Fruit fly (Drosophila melanogaster) whole organism, wandering third instar larva: Measurements from ENCODE around the gene Grip128.

Experiments used
- Abd-B ChIP-seq: fragments of >200 bp; optimal IDR thresholded peaks from 2 replicates; lab custom pipeline; 2017; ENCODE audit warnings: missing biosample characterization, missing genetic modification characterization
- CG32264 ChIP-seq: fragments of 200-800 bp; sonication (Bioruptor generic); optimal IDR thresholded peaks from 2 replicates; lab custom pipeline; 2016; ENCODE audit warnings: missing biosample characterization, missing genetic modification characterization
- CG9705 ChIP-seq: fragments of 200-800 bp; sonication (Bioruptor generic); optimal IDR thresholded peaks from 2 replicates; lab custom pipeline; 2018; ENCODE audit warnings: missing biosample characterization, mild to moderate bottlenecking, missing genetic modification characterization
- CrebA ChIP-seq: fragments of 200-800 bp; sonication (Bioruptor generic); optimal IDR thresholded peaks from 2 replicates; lab custom pipeline; 2016; ENCODE audit warnings: missing biosample characterization, mild to moderate bottlenecking, missing genetic modification characterization, borderline replicate concordance
- Dfd ChIP-seq: fragments of >200 bp; optimal IDR thresholded peaks from 2 replicates; lab custom pipeline; 2017; ENCODE audit warnings: missing biosample characterization, missing genetic modification characterization
- Dif ChIP-seq: fragments of 200-275, 200-300 bp; sonication (Bioruptor generic); optimal IDR thresholded peaks from 2 replicates; lab custom pipeline; 2018; ENCODE audit warnings: missing biosample characterization, missing genetic modification characterization; ENCODE audit not compliant: partially characterized antibody
- GATAd ChIP-seq: sonication (Bioruptor generic); optimal IDR thresholded peaks from 2 replicates; lab custom pipeline; 2016; ENCODE audit warnings: missing biosample characterization, missing genetic modification characterization
- HLH106 ChIP-seq: fragments of 200-800 bp; optimal IDR thresholded peaks from 3 replicates; lab custom pipeline; 2019; ENCODE audit warnings: missing biosample characterization, mild to moderate bottlenecking, missing genetic modification characterization, moderate library complexity
- Hr78 ChIP-seq: fragments of >200 bp; optimal IDR thresholded peaks from 2 replicates; lab custom pipeline; 2017; ENCODE audit warnings: missing biosample characterization, missing genetic modification characterization
- Hr83 ChIP-seq: fragments of 200-300 bp; sonication (Bioruptor generic); optimal IDR thresholded peaks from 2 replicates; lab custom pipeline; 2016; ENCODE audit warnings: missing biosample characterization, mild to moderate bottlenecking, missing genetic modification characterization, moderate library complexity; ENCODE audit not compliant: poor library complexity, severe bottlenecking
- Jra ChIP-seq: sonication (Bioruptor generic); optimal IDR thresholded peaks from 2 replicates; lab custom pipeline; 2016; ENCODE audit warnings: missing biosample characterization, missing genetic modification characterization
- Mio ChIP-seq: sonication (Bioruptor generic); optimal IDR thresholded peaks from 2 replicates; lab custom pipeline; 2016; ENCODE audit warnings: missing biosample characterization, missing genetic modification characterization
- N ChIP-seq: fragments of >200 bp; optimal IDR thresholded peaks from 2 replicates; lab custom pipeline; 2018; ENCODE audit warnings: missing biosample characterization, missing external identifiers, missing genetic modification characterization
- OdsH ChIP-seq: fragments of 200-800 bp; sonication (Bioruptor generic); optimal IDR thresholded peaks from 2 replicates; lab custom pipeline; 2016; ENCODE audit warnings: missing biosample characterization, mild to moderate bottlenecking, missing genetic modification characterization
- Rel ChIP-seq, 2 experiments: fragments of 200-800 bp; sonication (Bioruptor generic) in 1 of 2; optimal IDR thresholded peaks; 2 replicates in 1 of 2; 3 replicates in 1 of 2; lab custom pipeline; 2016 to 2019; ENCODE audit warnings: mild to moderate bottlenecking in 2 of 2, missing biosample characterization in 2 of 2, missing genetic modification characterization in 2 of 2, moderate library complexity in 1 of 2
- Sp1 ChIP-seq: fragments of 200-800 bp; sonication (Bioruptor generic); optimal IDR thresholded peaks from 3 replicates; lab custom pipeline; 2019; ENCODE audit warnings: missing biosample characterization, mild to moderate bottlenecking, missing genetic modification characterization, moderate library complexity
- Vsx2 ChIP-seq: fragments of 200-300, 225-300 bp; sonication (Bioruptor generic); optimal IDR thresholded peaks from 2 replicates; lab custom pipeline; 2018; ENCODE audit warnings: missing biosample characterization, missing genetic modification characterization; ENCODE audit not compliant: partially characterized antibody
- br ChIP-seq: fragments of 200-800 bp; sonication (Bioruptor generic); optimal IDR thresholded peaks from 2 replicates; lab custom pipeline; 2016; ENCODE audit warnings: missing biosample characterization, missing genetic modification characterization
- brk ChIP-seq: fragments of 200-800 bp; sonication (Bioruptor generic); optimal IDR thresholded peaks from 2 replicates; lab custom pipeline; 2016; ENCODE audit warnings: missing biosample characterization, mild to moderate bottlenecking, missing genetic modification characterization
- dl ChIP-seq, 2 experiments: fragments of 175-275, 200-275 bp in 1 of 2; fragments of 200-275 bp in 1 of 2; sonication (Bioruptor generic); optimal IDR thresholded peaks; lab custom pipeline; 2018; ENCODE audit warnings: mild to moderate bottlenecking in 2 of 2, missing biosample characterization in 2 of 2, missing genetic modification characterization in 2 of 2, moderate library complexity in 2 of 2; ENCODE audit not compliant: partially characterized antibody in 2 of 2, insufficient read depth in 1 of 2
- dmrt93B ChIP-seq: fragments of 200-800 bp; sonication (Bioruptor generic); optimal IDR thresholded peaks from 2 replicates; lab custom pipeline; 2018; ENCODE audit warnings: missing biosample characterization, mild to moderate bottlenecking, missing genetic modification characterization
- foxo ChIP-seq, 2 experiments: fragments of 200-800 bp; sonication (Bioruptor generic); optimal IDR thresholded peaks; 2 replicates in 1 of 2; 3 replicates in 1 of 2; lab custom pipeline; 2016 to 2017; ENCODE audit warnings: missing biosample characterization in 2 of 2, missing genetic modification characterization in 2 of 2
- fru ChIP-seq: fragments of 200-800 bp; sonication (Bioruptor generic); optimal IDR thresholded peaks from 3 replicates; lab custom pipeline; 2016; ENCODE audit warnings: missing biosample characterization, mild to moderate bottlenecking, missing genetic modification characterization
- h ChIP-seq: fragments of 200-800 bp; sonication (Bioruptor generic); optimal IDR thresholded peaks from 3 replicates; lab custom pipeline; 2016; ENCODE audit warnings: missing biosample characterization, mild to moderate bottlenecking, missing genetic modification characterization
- lola ChIP-seq: fragments of >200 bp; optimal IDR thresholded peaks from 2 replicates; lab custom pipeline; 2017; ENCODE audit warnings: missing biosample characterization, missing genetic modification characterization
- pan ChIP-seq: fragments of >200 bp; optimal IDR thresholded peaks from 2 replicates; lab custom pipeline; 2017
- psq ChIP-seq: fragments of 200-800 bp; sonication (Bioruptor generic); optimal IDR thresholded peaks from 3 replicates; lab custom pipeline; 2017; ENCODE audit warnings: missing biosample characterization, mild to moderate bottlenecking, missing genetic modification characterization, moderate library complexity
- rgr ChIP-seq: fragments of 200-800 bp; sonication (Bioruptor generic); optimal IDR thresholded peaks from 3 replicates; lab custom pipeline; 2016; ENCODE audit warnings: missing biosample characterization, mild to moderate bottlenecking, missing genetic modification characterization
- sage ChIP-seq: fragments of 200-800 bp; sonication (Bioruptor generic); optimal IDR thresholded peaks from 2 replicates; lab custom pipeline; 2016; ENCODE audit warnings: missing biosample characterization, mild to moderate bottlenecking, missing genetic modification characterization
- sv ChIP-seq: fragments of 200-800 bp; sonication (Bioruptor generic); optimal IDR thresholded peaks from 3 replicates; lab custom pipeline; 2016; ENCODE audit warnings: missing biosample characterization, missing genetic modification characterization
- tai ChIP-seq: sonication (Bioruptor generic); optimal IDR thresholded peaks from 2 replicates; lab custom pipeline; 2016; ENCODE audit warnings: missing biosample characterization, missing genetic modification characterization
- usp ChIP-seq: fragments of >200 bp; optimal IDR thresholded peaks from 2 replicates; lab custom pipeline; 2017; ENCODE audit warnings: missing biosample characterization, missing genetic modification characterization

Grip128 gene

dm6 chrX:15495600-15496379 lies 23.9 kb upstream of the Grip128 start:
- TF ChIP-seq Vsx2 (GFP tag; lab: Kevin White, UChicago) (no peak), OdsH (no peak), Mio (GFP tag; lab: Kevin White, UChicago) (no peak), Dfd (GFP tag; lab: Kevin White, UChicago) (no peak), CG9705 (GFP tag; lab: Kevin White, UChicago) (no peak), sage (GFP tag; lab: Kevin White, UChicago) (no peak), psq (GFP tag; lab: Kevin White, UChicago) (no peak), pan (lab: Kevin White, UChicago) (no peak), sv (GFP tag; lab: Kevin White, UChicago) (no peak), Jra (GFP tag; lab: Kevin White, UChicago) (no peak), Hr78 (no peak), dmrt93B (no peak), br (GFP tag; lab: Kevin White, UChicago) (no peak), dl (GFP tag; optimal IDR thresholded peaks at IDR 0.05; lab: Kevin White, UChicago; ENCODE audit: insufficient read depth in 1 of 2, partially characterized antibody in 2 of 2) (no peak)

DNA sequence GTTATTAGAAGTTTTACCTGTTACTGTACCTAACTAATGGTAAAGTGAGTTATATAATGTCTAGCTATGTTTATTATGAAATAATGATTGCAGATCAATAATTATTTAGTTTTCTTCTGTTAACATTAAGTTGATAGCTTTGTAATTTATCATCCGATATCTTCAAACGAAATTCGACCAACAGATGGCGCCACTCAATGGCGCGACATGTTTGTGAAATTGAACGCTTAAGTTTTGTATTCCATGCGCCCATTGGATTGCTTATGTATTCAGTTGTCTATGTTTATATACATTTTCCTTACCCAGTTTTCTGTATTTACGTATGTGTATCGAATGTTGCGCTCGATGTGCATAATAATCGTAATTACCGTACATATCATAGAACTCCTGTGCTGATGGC lies 18.6 kb upstream of the Grip128 start:
- TF ChIP-seq CrebA (GFP tag; lab: Kevin White, UChicago) (no peak), tai (GFP tag; lab: Kevin White, UChicago) (no peak), HLH106 (tag; lab: Kevin White, UChicago) (no peak), Dif (GFP tag; lab: Kevin White, UChicago) (no peak), usp (GFP tag; lab: Kevin White, UChicago) (no peak), Hr83 (GFP tag; lab: Kevin White, UChicago) (no peak), fru (GFP tag; lab: Kevin White, UChicago) (no peak), psq (GFP tag; lab: Kevin White, UChicago) (no peak), CG32264 (GFP tag; lab: Kevin White, UChicago) (no peak), GATAd (no peak), rgr (GFP tag; lab: Kevin White, UChicago) (no peak), lola (GFP tag; lab: Kevin White, UChicago) (no peak), Sp1 (GFP tag; lab: Kevin White, UChicago) (no peak), brk (GFP tag; lab: Kevin White, UChicago) (no peak), foxo (GFP tag; optimal IDR thresholded peaks at IDR 0.05; lab: Kevin White, UChicago) (no peak), sv (GFP tag; lab: Kevin White, UChicago) (no peak), Rel (GFP tag; optimal IDR thresholded peaks at IDR 0.05; lab: Kevin White, UChicago) (no peak), Rel (tag; optimal IDR thresholded peaks at IDR 0.05; lab: Kevin White, UChicago) (no peak), Abd-B (GFP tag; lab: Kevin White, UChicago) (no peak), Dfd (GFP tag; lab: Kevin White, UChicago) (no peak), Vsx2 (GFP tag; lab: Kevin White, UChicago) (no peak)

DNA sequence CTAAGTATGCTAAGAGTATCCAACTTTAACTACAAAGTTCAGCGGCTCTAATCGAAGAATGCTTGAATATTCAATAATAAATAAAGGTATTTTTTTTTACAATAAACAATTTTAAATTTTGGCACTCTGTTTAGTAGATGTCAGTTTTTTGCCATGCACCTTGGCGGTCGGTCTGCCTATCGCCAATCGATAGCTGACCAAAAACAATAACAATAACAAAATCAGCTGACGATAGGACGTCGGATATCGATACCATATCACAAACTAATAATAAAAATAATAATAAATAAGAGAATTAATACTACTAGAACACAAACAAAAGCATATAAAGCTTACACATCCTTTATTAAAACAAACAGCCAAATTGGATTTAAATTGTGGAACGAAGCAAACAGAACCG lies 14.8 kb upstream of the Grip128 start, which contains the start of gene Gmap:
Gene Gmap (plus strand): TSS at position 241 of the 400 bp plus-strand sequence.
- TF ChIP-seq foxo (GFP tag; optimal IDR thresholded peaks at IDR 0.05; lab: Kevin White, UChicago): no peak
- TF ChIP-seq CG9705 (GFP tag; lab: Kevin White, UChicago): no peak
- TF ChIP-seq usp (GFP tag; lab: Kevin White, UChicago): no peak
- TF ChIP-seq N (GFP tag; lab: Kevin White, UChicago): no peak
- no peak for TF ChIP-seq h (GFP tag; lab: Kevin White, UChicago)
- TF ChIP-seq sage (GFP tag; lab: Kevin White, UChicago): peak; percentile 24
- TF ChIP-seq brk (GFP tag; lab: Kevin White, UChicago): no peak
- TF ChIP-seq Jra (GFP tag; lab: Kevin White, UChicago): no peak
- TF ChIP-seq Dif (GFP tag; lab: Kevin White, UChicago): peak; percentile 47
- no peak for TF ChIP-seq Sp1 (GFP tag; lab: Kevin White, UChicago)
